Worm (Caenorhabditis elegans) whole organism, young adult: ENCODE measurements around the gene C03B1.5.

ENCODE experiments used
- B0336.3 ChIP-seq: fragments of 200-800 bp; sonication (Bioruptor generic); IDR thresholded peaks from 2 replicates; pipeline ENCODE4 v1.3.6; 2022; ENCODE audit warnings: missing genetic modification characterization, missing compliant biosample characterization
- C06A6.2 ChIP-seq: fragments of 200-800 bp; sonication (Bioruptor generic); conservative IDR thresholded peaks from 2 replicates; pipeline ENCODE4 v1.3.6; 2022; ENCODE audit warnings: missing genetic modification characterization, missing compliant biosample characterization
- D2030.7 ChIP-seq: fragments of 200-800 bp; sonication (Bioruptor generic); IDR thresholded peaks from 2 replicates; pipeline ENCODE4 v1.3.6; 2022; ENCODE audit warnings: missing genetic modification reagents, missing genetic modification characterization, missing compliant biosample characterization
- F10E7.11 ChIP-seq: sonication (generic microtip); optimal IDR thresholded peaks from 2 replicates; lab custom pipeline; 2017; ENCODE audit warnings: mild to moderate bottlenecking, missing genetic modification characterization, moderate library complexity, missing compliant biosample characterization
- F23B12.7 ChIP-seq: sonication (generic microtip); optimal IDR thresholded peaks from 2 replicates; lab custom pipeline; 2017; ENCODE audit warnings: missing genetic modification characterization, mild to moderate bottlenecking, missing compliant biosample characterization, antibody characterized with exemption, moderate library complexity; ENCODE audit not compliant: insufficient read depth
- F57C9.4 ChIP-seq: sonication (generic microtip); optimal IDR thresholded peaks from 2 replicates; lab custom pipeline; 2017; ENCODE audit warnings: mild to moderate bottlenecking, missing genetic modification characterization, missing compliant biosample characterization
- T26A5.8 ChIP-seq: sonication (generic microtip); optimal IDR thresholded peaks from 2 replicates; lab custom pipeline; 2016; ENCODE audit warnings: missing genetic modification characterization, missing compliant biosample characterization
- Y56A3A.18 ChIP-seq: fragments of 200-800 bp; sonication (Bioruptor generic); IDR thresholded peaks from 2 replicates; pipeline ENCODE4 v1.3.6; 2022; ENCODE audit warnings: missing genetic modification reagents, missing genetic modification characterization, missing compliant biosample characterization
- bed-2 ChIP-seq: fragments of 200-800 bp; sonication (Bioruptor generic); IDR thresholded peaks from 2 replicates; pipeline ENCODE4 v1.3.6; 2022; ENCODE audit warnings: missing genetic modification reagents, missing genetic modification characterization, missing compliant biosample characterization
- ceh-40 ChIP-seq: fragments of 200-800 bp; sonication (Bioruptor generic); IDR thresholded peaks from 2 replicates; pipeline ENCODE4 v1.3.6; 2022; ENCODE audit warnings: missing genetic modification characterization, missing compliant biosample characterization
- chd-7 ChIP-seq: sonication (generic microtip); optimal IDR thresholded peaks from 2 replicates; lab custom pipeline; 2016; ENCODE audit warnings: mild to moderate bottlenecking, missing genetic modification characterization, moderate library complexity, missing compliant biosample characterization
- die-1 ChIP-seq: sonication (generic microtip); optimal IDR thresholded peaks from 2 replicates; lab custom pipeline; 2016; ENCODE audit warnings: missing genotype, mild to moderate bottlenecking, missing genetic modification characterization, missing compliant biosample characterization
- dpl-1 ChIP-seq: fragments of 150-350 bp; optimal IDR thresholded peaks from 2 replicates; lab custom pipeline; 2014; ENCODE audit warnings: missing biosample characterization, missing genetic modification reagents, missing genetic modification characterization
- egl-44 ChIP-seq: fragments of 200-800 bp; sonication (Bioruptor generic); IDR thresholded peaks from 2 replicates; pipeline ENCODE4 v1.3.6; 2022; ENCODE audit warnings: missing genetic modification reagents, missing genetic modification characterization, missing compliant biosample characterization
- gei-17 ChIP-seq: fragments of 200-800 bp; sonication (Bioruptor generic); optimal IDR thresholded peaks from 2 replicates; lab custom pipeline; 2018; ENCODE audit warnings: mild to moderate bottlenecking, missing genetic modification characterization, missing compliant biosample characterization
- lsl-1 ChIP-seq: fragments of 200-800 bp; sonication (Bioruptor generic); optimal IDR thresholded peaks from 2 replicates; lab custom pipeline; 2018; ENCODE audit warnings: mild to moderate bottlenecking, missing genetic modification characterization, moderate library complexity, missing compliant biosample characterization
- madf-10 ChIP-seq: sonication (generic microtip); optimal IDR thresholded peaks from 2 replicates; lab custom pipeline; 2016; ENCODE audit warnings: mild to moderate bottlenecking, missing genetic modification characterization, missing compliant biosample characterization
- madf-8 ChIP-seq: fragments of 200-800 bp; sonication (Bioruptor generic); conservative IDR thresholded peaks from 2 replicates; pipeline ENCODE4 v1.3.6; 2022; ENCODE audit warnings: missing genetic modification reagents, missing genetic modification characterization, missing compliant biosample characterization
- nfyb-1 ChIP-seq: fragments of 200-800 bp; sonication (Bioruptor generic); IDR thresholded peaks from 2 replicates; pipeline ENCODE4 v1.3.6; 2022; ENCODE audit warnings: missing genetic modification reagents, missing genetic modification characterization, missing compliant biosample characterization
- nhr-120 ChIP-seq: fragments of 200-800 bp; sonication (Bioruptor generic); IDR thresholded peaks from 2 replicates; pipeline ENCODE4 v1.3.6; 2022; ENCODE audit warnings: missing genetic modification characterization, missing compliant biosample characterization
- nhr-179 ChIP-seq: sonication (generic microtip); optimal IDR thresholded peaks from 2 replicates; lab custom pipeline; 2016; ENCODE audit warnings: mild to moderate bottlenecking, missing genetic modification characterization, missing compliant biosample characterization
- nhr-80 ChIP-seq: sonication (generic microtip); optimal IDR thresholded peaks from 2 replicates; lab custom pipeline; 2016; ENCODE audit warnings: missing genetic modification characterization, missing compliant biosample characterization
- sea-2 ChIP-seq: fragments of 200-800 bp; sonication (Bioruptor generic); IDR thresholded peaks from 2 replicates; pipeline ENCODE4 v1.3.6; 2022; ENCODE audit warnings: missing genetic modification characterization, missing compliant biosample characterization
- snpc-1.1 ChIP-seq: sonication (generic microtip); optimal IDR thresholded peaks from 2 replicates; lab custom pipeline; 2017; ENCODE audit warnings: missing genetic modification characterization, mild to moderate bottlenecking, missing compliant biosample characterization, antibody characterized with exemption, moderate library complexity, missing genotype, missing genetic modification reagents; ENCODE audit not compliant: insufficient read depth
- snpc-4 ChIP-seq, 5 experiments: fragments of 150-350 bp in 1 of 5; sonication (generic microtip) in 4 of 5; optimal IDR thresholded peaks; 2 replicates each; lab custom pipeline; 2014 to 2018; ENCODE audit warnings: missing genetic modification characterization in 5 of 5, missing biosample characterization in 3 of 5, antibody characterized with exemption in 2 of 5, mild to moderate bottlenecking in 2 of 5, missing compliant biosample characterization in 2 of 5, missing genotype in 2 of 5, moderate library complexity in 2 of 5, missing genetic modification reagents in 1 of 5
- tbp1 ChIP-seq: fragments of 200-800 bp; sonication (Bioruptor generic); optimal IDR thresholded peaks from 2 replicates; lab custom pipeline; 2018; ENCODE audit warnings: mild to moderate bottlenecking, missing genetic modification characterization, missing compliant biosample characterization
- tbx-9 ChIP-seq: sonication (generic microtip); optimal IDR thresholded peaks from 2 replicates; lab custom pipeline; 2016; ENCODE audit warnings: borderline replicate concordance, missing genetic modification characterization, inconsistent platforms, missing compliant biosample characterization
- xnd-1 ChIP-seq: sonication (generic microtip); optimal IDR thresholded peaks from 2 replicates; lab custom pipeline; 2016; ENCODE audit warnings: missing genotype, missing genetic modification reagents, missing genetic modification characterization, missing compliant biosample characterization
- ztf-22 ChIP-seq: fragments of 200-800 bp; sonication (Bioruptor generic); optimal IDR thresholded peaks from 2 replicates; lab custom pipeline; 2018; ENCODE audit warnings: mild to moderate bottlenecking, missing genetic modification characterization, moderate library complexity, missing compliant biosample characterization
- ztf-3 ChIP-seq: fragments of 200-800 bp; sonication (Bioruptor generic); optimal IDR thresholded peaks from 2 replicates; lab custom pipeline; 2018; ENCODE audit warnings: mild to moderate bottlenecking, missing genetic modification characterization, missing compliant biosample characterization

The C03B1.5 gene

DNA sequence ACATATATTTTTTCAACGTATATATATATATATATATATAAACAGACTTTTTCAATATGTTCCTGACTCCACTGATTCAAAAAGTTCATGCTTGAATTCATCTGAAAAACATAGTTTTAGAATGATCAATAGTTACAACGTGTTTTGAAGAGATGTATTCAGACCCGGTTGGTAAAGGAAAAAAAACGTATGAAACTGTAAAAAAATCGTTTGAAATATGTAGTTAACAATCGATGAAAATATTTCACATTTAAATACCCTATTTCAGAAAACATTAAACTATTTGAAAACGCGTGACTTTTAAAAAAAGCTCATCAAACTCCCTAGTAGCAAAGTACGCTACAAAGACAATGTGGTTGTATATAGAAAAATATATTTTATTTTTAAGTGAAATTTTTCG is 5.3 kb downstream of the C03B1.5 start, which contains the start of gene C03B1.14:
Gene C03B1.14 (minus strand): TSS at position 101 of the 400 bp plus-strand sequence.
- TF ChIP-seq lsl-1 (GFP tag; lab: Kevin White, UChicago): no peak
- TF ChIP-seq Y56A3A.18 (GFP tag; lab: Robert Waterston, UW): no peak
- no peak for TF ChIP-seq nfyb-1 (GFP tag; lab: Robert Waterston, UW)
- no peak for TF ChIP-seq ztf-22 (GFP tag; lab: Kevin White, UChicago)
- TF ChIP-seq F23B12.7: no peak
- TF ChIP-seq xnd-1 (tag; lab: Kevin White, UChicago): no peak
- TF ChIP-seq ztf-3: no peak
- TF ChIP-seq nhr-179 (tag; lab: Kevin White, UChicago): no peak
- TF ChIP-seq snpc-4 (GFP tag; optimal IDR thresholded peaks at IDR 0.05; lab: Kevin White, UChicago): no peak
- TF ChIP-seq snpc-4 (tag; optimal IDR thresholded peaks at IDR 0.05; lab: Kevin White, UChicago): no peak
- no peak for TF ChIP-seq B0336.3 (GFP tag; lab: Robert Waterston, UW)
- TF ChIP-seq tbp1 (GFP tag; lab: Kevin White, UChicago): no peak
- no peak for TF ChIP-seq D2030.7 (GFP tag; lab: Robert Waterston, UW)
- TF ChIP-seq bed-2 (GFP tag; lab: Robert Waterston, UW): no peak

DNA sequence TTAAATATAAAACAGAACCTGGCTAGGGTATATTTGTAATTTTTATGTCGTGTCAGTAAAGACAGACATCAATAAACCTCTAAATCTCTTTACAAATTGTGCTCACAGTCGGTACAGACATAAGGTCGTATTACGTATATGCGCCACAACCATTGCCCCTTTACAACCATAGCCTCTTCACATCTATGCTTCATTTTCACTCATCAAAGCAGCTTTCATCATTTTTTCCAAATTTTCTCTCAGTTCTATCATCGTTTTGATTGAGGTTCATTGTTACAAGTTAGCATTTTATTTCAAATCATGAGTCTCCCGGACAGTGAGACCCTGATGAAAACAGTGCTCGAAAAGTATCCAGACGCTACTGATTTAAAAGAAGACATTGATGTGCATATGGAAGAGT is 8.8 kb downstream of the C03B1.5 start, which contains the start of gene C03B1.4:
Gene C03B1.4 (plus strand): TSS at position 301 of the 400 bp plus-strand sequence.
- no peak for TF ChIP-seq snpc-1.1
- no peak for TF ChIP-seq egl-44 (GFP tag; lab: Robert Waterston, UW)
- no peak for TF ChIP-seq chd-7 (tag; lab: Kevin White, UChicago)
- TF ChIP-seq dpl-1 (GFP tag; lab: Kevin White, UChicago): no peak

DNA sequence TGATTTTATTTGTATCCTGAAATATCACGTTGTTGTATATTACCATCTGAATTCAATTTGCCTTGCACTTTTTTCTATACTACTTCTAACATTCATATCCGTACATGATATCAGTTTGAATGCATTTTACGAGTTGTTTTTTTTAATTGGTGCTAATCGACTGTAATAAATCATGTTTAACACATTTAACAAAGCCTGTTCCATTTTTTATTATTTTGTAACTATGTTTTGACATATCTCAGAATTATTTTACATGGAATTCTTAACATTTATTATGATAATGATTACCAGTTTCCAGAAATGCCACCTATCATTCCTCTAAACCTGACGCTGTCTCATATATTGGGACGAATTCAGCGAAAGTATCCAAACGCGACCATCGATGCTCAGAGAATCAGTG is 10.3 kb downstream of the C03B1.5 start, which contains the start of gene C03B1.3:
Gene C03B1.3 (plus strand): TSS at position 301 of the 400 bp plus-strand sequence.
- TF ChIP-seq F10E7.11 (tag; lab: Kevin White, UChicago): no peak

DNA sequence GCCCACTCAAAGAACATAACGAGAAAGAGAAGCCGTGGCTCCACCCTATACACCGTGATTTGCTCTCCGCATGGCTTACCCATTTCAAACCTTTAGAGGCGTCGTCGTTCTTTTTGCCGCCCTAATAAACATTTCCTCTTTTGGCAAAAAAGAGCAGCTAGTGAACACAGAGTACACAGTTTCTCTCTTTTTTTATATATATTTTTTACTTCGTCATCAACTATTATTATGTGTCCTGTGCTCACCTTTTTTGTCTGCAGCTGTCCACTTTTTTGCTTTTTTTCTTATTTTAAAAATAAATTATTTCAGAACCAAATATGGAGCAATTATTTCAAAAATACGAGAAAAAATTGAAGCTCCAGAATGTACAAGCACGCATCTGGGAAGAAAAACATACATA is 14.3 kb downstream of the C03B1.5 start, which contains the start of gene C03B1.2:
Gene C03B1.2 (plus strand): TSS at position 301 of the 400 bp plus-strand sequence.
- TF ChIP-seq die-1 (tag; lab: Kevin White, UChicago): no peak
- TF ChIP-seq tbx-9 (tag; lab: Kevin White, UChicago): no peak
- TF ChIP-seq gei-17 (GFP tag; lab: Kevin White, UChicago): no peak
- TF ChIP-seq ceh-40: no peak
- no peak for TF ChIP-seq egl-44 (GFP tag; lab: Robert Waterston, UW)
- TF ChIP-seq T26A5.8 (tag; lab: Kevin White, UChicago): no peak
- TF ChIP-seq madf-10: no peak
- TF ChIP-seq C06A6.2 (GFP tag; lab: Robert Waterston, UW): no peak
- no peak for TF ChIP-seq sea-2 (GFP tag; lab: Robert Waterston, UW)
- no peak for TF ChIP-seq madf-8 (GFP tag; lab: Robert Waterston, UW)
- TF ChIP-seq nhr-80: no peak
- TF ChIP-seq nhr-120 (GFP tag; lab: Robert Waterston, UW): no peak
- TF ChIP-seq F57C9.4 (tag; lab: Kevin White, UChicago): no peak
- TF ChIP-seq, all 124 proteins: peak for 0
